Worm (Caenorhabditis elegans) whole organism, L3 larva: ENCODE results near the gene C29F9.8.
"Not testable (repeated sequence)": the region's sequence is repeated elsewhere in the genome, so short reads cannot be mapped to it uniquely, and the experiment has no call there.

ENCODE experiments used
- R02D3.7 ChIP-seq: fragments of 150-350 bp; optimal IDR thresholded peaks from 2 replicates; lab custom pipeline; 2014; ENCODE audit warnings: missing biosample characterization, missing genetic modification characterization
- ceh-28 ChIP-seq: fragments of 150-350 bp; optimal IDR thresholded peaks from 2 replicates; lab custom pipeline; 2014; ENCODE audit warnings: missing biosample characterization, missing genetic modification reagents, missing genetic modification characterization
- elt-1 ChIP-seq: fragments of 150-350 bp; optimal IDR thresholded peaks from 2 replicates; lab custom pipeline; 2014; ENCODE audit warnings: missing biosample characterization, missing genetic modification characterization
- elt-3 ChIP-seq, 3 experiments: fragments of 150-350 bp in 1 of 3; sonication (generic microtip) in 2 of 3; optimal IDR thresholded peaks; 2 replicates in 2 of 3; 4 replicates in 1 of 3; lab custom pipeline; 2014 to 2017; ENCODE audit warnings: missing biosample characterization in 3 of 3, missing genetic modification characterization in 3 of 3
- fkh-10 ChIP-seq: sonication (generic microtip); optimal IDR thresholded peaks from 2 replicates; lab custom pipeline; 2017; ENCODE audit warnings: missing biosample characterization, missing genetic modification reagents, missing genetic modification characterization
- nhr-11 ChIP-seq: fragments of 150-350 bp; optimal IDR thresholded peaks from 2 replicates; lab custom pipeline; 2014; ENCODE audit warnings: missing biosample characterization, missing genetic modification characterization
- nhr-76 ChIP-seq: fragments of 150-350 bp; sonication (generic microtip); optimal IDR thresholded peaks from 5 replicates; lab custom pipeline; 2014; ENCODE audit warnings: missing biosample characterization, missing genetic modification characterization
- nhr-77 ChIP-seq: fragments of 150-350 bp; optimal IDR thresholded peaks from 2 replicates; lab custom pipeline; 2014; ENCODE audit warnings: missing biosample characterization, missing genetic modification characterization
- skn-1 ChIP-seq: fragments of 150-350 bp; optimal IDR thresholded peaks from 2 replicates; lab custom pipeline; 2014; ENCODE audit warnings: missing biosample characterization, missing genetic modification characterization
- tbx-2 ChIP-seq: sonication (generic microtip); optimal IDR thresholded peaks from 2 replicates; lab custom pipeline; 2016; ENCODE audit warnings: mild to moderate bottlenecking, missing genetic modification characterization, missing compliant biosample characterization
- unc-62 ChIP-seq: fragments of 150-350 bp; sonication (generic microtip); optimal IDR thresholded peaks from 4 replicates; lab custom pipeline; 2014; ENCODE audit warnings: missing biosample characterization, missing genetic modification reagents, missing genetic modification characterization
- zag-1 ChIP-seq: fragments of 150-350 bp; optimal IDR thresholded peaks from 2 replicates; lab custom pipeline; 2014; ENCODE audit warnings: missing biosample characterization, missing genetic modification characterization

ce11 chrIII:97018-97417 is at the start of gene C29F9.8:
- not testable (repeated sequence) for TF ChIP-seq nhr-76 (tag; lab: Kevin White, UChicago); tbx-2 (tag; lab: Kevin White, UChicago); R02D3.7 (tag; lab: Kevin White, UChicago); nhr-77 (tag; lab: Kevin White, UChicago); fkh-10 (GFP tag; lab: Kevin White, UChicago); elt-3 (tag; optimal IDR thresholded peaks at IDR 0.05; lab: Kevin White, UChicago); zag-1; elt-1 (tag; lab: Kevin White, UChicago); nhr-11 (tag; lab: Kevin White, UChicago); skn-1 (tag; lab: Kevin White, UChicago); ceh-28; unc-62 (GFP tag; lab: Kevin White, UChicago)
